Worm (Caenorhabditis elegans): ENCODE measurements around the gene mcm-6.

Gene mcm-6

ce11 chrIII:9802045-9802444 is 7.9 kb downstream of the mcm-6 start:
- no peak for TF ChIP-seq nhr-21 (tag; optimal IDR thresholded peaks at IDR 0.05)
- no peak for TF ChIP-seq ama-1 (optimal IDR thresholded peaks at IDR 0.05)
- no peak for TF ChIP-seq elt-3 (tag; optimal IDR thresholded peaks at IDR 0.05)
- TF ChIP-seq ztf-1 (GFP tag; conservative IDR thresholded peaks at IDR 0.05) = no peak
- TF ChIP-seq peb-1 (tag; optimal IDR thresholded peaks at IDR 0.05) = no peak
- TF ChIP-seq aly-2 (tag; optimal IDR thresholded peaks at IDR 0.05) = no peak
- no peak for TF ChIP-seq sma-9 (GFP tag; optimal IDR thresholded peaks at IDR 0.05)
- no peak for TF ChIP-seq sma-9 (tag; optimal IDR thresholded peaks at IDR 0.05)
- no peak for TF ChIP-seq snpc-4 (tag; optimal IDR thresholded peaks at IDR 0.05)
- TF ChIP-seq nhr-129 (tag; optimal IDR thresholded peaks at IDR 0.05) = no peak
- TF ChIP-seq mab-5 (tag; optimal IDR thresholded peaks at IDR 0.05) = no peak
- no peak for TF ChIP-seq nhr-10 (tag; optimal IDR thresholded peaks at IDR 0.05)
- TF ChIP-seq mbf-1 (tag; optimal IDR thresholded peaks at IDR 0.05) = no peak
- TF ChIP-seq F13H6.1 (tag; optimal IDR thresholded peaks at IDR 0.05) = no peak
- no peak for TF ChIP-seq nhr-23 (tag; optimal IDR thresholded peaks at IDR 0.05)
- TF ChIP-seq elt-1 (tag; optimal IDR thresholded peaks at IDR 0.05) = no peak
- no peak for TF ChIP-seq gmeb-1 (tag; optimal IDR thresholded peaks at IDR 0.05)
- TF ChIP-seq lin-13 (GFP tag; optimal IDR thresholded peaks at IDR 0.05) = no peak
- TF ChIP-seq blmp-1 (tag; optimal IDR thresholded peaks at IDR 0.05; ENCODE audit: insufficient read depth) = no peak
- no peak for TF ChIP-seq crh-2 (tag; optimal IDR thresholded peaks at IDR 0.05)
- no peak for TF ChIP-seq lin-39 (tag; optimal IDR thresholded peaks at IDR 0.05)

- TF ChIP-seq nhr-11 (tag; optimal IDR thresholded peaks at IDR 0.05) (no peak), snpc-4 (tag; optimal IDR thresholded peaks at IDR 0.05) (no peak), ztf-4 (tag; optimal IDR thresholded peaks at IDR 0.05) (peak; percentile 46), alr-1 (tag; optimal IDR thresholded peaks at IDR 0.05) (no peak), lsy-2 (tag; optimal IDR thresholded peaks at IDR 0.05) (peak in 1 of 2 experiments; percentile 19), nhr-10 (tag; optimal IDR thresholded peaks at IDR 0.05) (no peak), lin-13 (GFP tag; optimal IDR thresholded peaks at IDR 0.05) (peak; percentile 37), gmeb-1 (tag; optimal IDR thresholded peaks at IDR 0.05) (peak; percentile 19), nhr-129 (tag; optimal IDR thresholded peaks at IDR 0.05) (peak; percentile 96), sma-3 (GFP tag; optimal IDR thresholded peaks at IDR 0.05) (peak; percentile 42), egl-27 (tag; optimal IDR thresholded peaks at IDR 0.05) (no peak), nhr-21 (tag; optimal IDR thresholded peaks at IDR 0.05) (peak; percentile 26), Y55F3AM.14 (GFP tag; optimal IDR thresholded peaks at IDR 0.05) (no peak)
Observed at ce11 chrIII:9804997-9805610, 10.9 kb downstream of the mcm-6 start, which contains the start of gene riok-3. TSS of gene riok-3 (minus strand) at chrIII:9805011.

ce11 chrIII:9806968-9807559 is 12.9 kb downstream of the mcm-6 start, which contains the start of gene ZK632.4:
TSS of gene ZK632.4 (minus strand) at chrIII:9807454.
- TF ChIP-seq nhr-6 (tag; optimal IDR thresholded peaks at IDR 0.05) = no peak
- peak; percentile 10 for TF ChIP-seq nhr-129 (tag; optimal IDR thresholded peaks at IDR 0.05)
- no peak for TF ChIP-seq lin-13 (GFP tag; optimal IDR thresholded peaks at IDR 0.05)
- peak; percentile 56 for TF ChIP-seq sma-9 (GFP tag; optimal IDR thresholded peaks at IDR 0.05)
- TF ChIP-seq sma-9 (tag; optimal IDR thresholded peaks at IDR 0.05) = no peak
- no peak for TF ChIP-seq nhr-10 (tag; optimal IDR thresholded peaks at IDR 0.05)
- TF ChIP-seq nhr-25 (tag; optimal IDR thresholded peaks at IDR 0.05) = peak; percentile 28

- peak; percentile 75 for TF ChIP-seq nhr-25 (tag; optimal IDR thresholded peaks at IDR 0.05)
- peak; percentile 62 for TF ChIP-seq sma-9 (GFP tag; optimal IDR thresholded peaks at IDR 0.05)
- no peak for TF ChIP-seq sma-9 (tag; optimal IDR thresholded peaks at IDR 0.05)
- no peak for TF ChIP-seq lin-39 (tag; optimal IDR thresholded peaks at IDR 0.05)
- TF ChIP-seq nhr-21 (tag; optimal IDR thresholded peaks at IDR 0.05) = peak; percentile 63
- TF ChIP-seq nhr-129 (tag; optimal IDR thresholded peaks at IDR 0.05) = peak; percentile 13
- TF ChIP-seq ztf-4 (tag; optimal IDR thresholded peaks at IDR 0.05) = peak; percentile 14
- no peak for TF ChIP-seq dmd-4 (tag; optimal IDR thresholded peaks at IDR 0.05)
- no peak for TF ChIP-seq ceh-82 (tag; optimal IDR thresholded peaks at IDR 0.05)
- TF ChIP-seq blmp-1 (tag; optimal IDR thresholded peaks at IDR 0.05; ENCODE audit: insufficient read depth) = peak; percentile 46
- peak; percentile 3 for TF ChIP-seq Y55F3AM.14 (GFP tag; optimal IDR thresholded peaks at IDR 0.05)
- no peak for TF ChIP-seq F13H6.1 (tag; optimal IDR thresholded peaks at IDR 0.05)
- TF ChIP-seq crh-2 (tag; optimal IDR thresholded peaks at IDR 0.05) = peak; percentile 23
- TF ChIP-seq mdl-1 (tag; optimal IDR thresholded peaks at IDR 0.05) = peak in 1 of 2 experiments; percentile 28
- TF ChIP-seq lsy-2 (tag; optimal IDR thresholded peaks at IDR 0.05) = peak in 1 of 2 experiments; percentile 26
- TF ChIP-seq sma-3 (GFP tag; optimal IDR thresholded peaks at IDR 0.05) = peak; percentile 61
- peak; percentile 80 for TF ChIP-seq ama-1 (optimal IDR thresholded peaks at IDR 0.05)
- no peak for TF ChIP-seq nhr-12 (tag; optimal IDR thresholded peaks at IDR 0.05)
- TF ChIP-seq mab-5 (tag; optimal IDR thresholded peaks at IDR 0.05) = no peak
- TF ChIP-seq gmeb-1 (tag; optimal IDR thresholded peaks at IDR 0.05) = peak; percentile 52
Observed at ce11 chrIII:9807560-9808046, 13.4 kb downstream of the mcm-6 start.
